Fruit fly (Drosophila melanogaster) whole organism, prepupa: ENCODE measurements around the gene ash2.
A peak's percentile ranks its signal among the peaks of the same experiment; 100 is the strongest.

ENCODE experiments used
- CG11762 ChIP-seq: fragments of 200-800 bp; sonication (Bioruptor generic); optimal IDR thresholded peaks from 3 replicates; lab custom pipeline; 2016; ENCODE audit warnings: missing biosample characterization, missing genetic modification characterization; ENCODE audit not compliant: insufficient read depth
- CG11902 ChIP-seq: fragments of 200-800 bp; sonication (Bioruptor generic); optimal IDR thresholded peaks from 3 replicates; lab custom pipeline; 2016; ENCODE audit warnings: missing biosample characterization, missing genetic modification characterization
- CG1621 ChIP-seq: fragments of 200-800 bp; sonication (Bioruptor generic); optimal IDR thresholded peaks from 3 replicates; lab custom pipeline; 2018; ENCODE audit warnings: missing biosample characterization, mild to moderate bottlenecking, missing genetic modification characterization
- CG31627 ChIP-seq: fragments of 200-800 bp; sonication (Bioruptor generic); optimal IDR thresholded peaks from 3 replicates; lab custom pipeline; 2016; ENCODE audit warnings: missing biosample characterization, missing genetic modification characterization
- CG32006 ChIP-seq: fragments of 200-800 bp; sonication (Bioruptor generic); optimal IDR thresholded peaks from 3 replicates; lab custom pipeline; 2017; ENCODE audit warnings: missing biosample characterization, mild to moderate bottlenecking, missing genetic modification characterization
- CG6163 ChIP-seq: fragments of 200-800 bp; sonication (Bioruptor generic); IDR thresholded peaks from 3 replicates; pipeline ENCODE4 v1.3.6; 2022; ENCODE audit warnings: missing biosample characterization, missing genetic modification characterization
- CG7368 ChIP-seq: fragments of 200-800 bp; sonication (Bioruptor generic); optimal IDR thresholded peaks from 3 replicates; lab custom pipeline; 2016; ENCODE audit warnings: missing biosample characterization, missing genetic modification characterization
- CG8119 ChIP-seq: fragments of 200-800 bp; sonication (Bioruptor generic); IDR thresholded peaks from 3 replicates; pipeline ENCODE4 v1.3.6; 2022; ENCODE audit warnings: missing biosample characterization, missing genetic modification characterization
- CG8632 ChIP-seq: fragments of 200-800 bp; sonication (Bioruptor generic); optimal IDR thresholded peaks from 3 replicates; lab custom pipeline; 2016; ENCODE audit warnings: missing biosample characterization, missing genetic modification characterization
- Eip78C ChIP-seq: fragments of 200-800 bp; sonication (Bioruptor generic); peaks from one replicate; lab custom pipeline; 2016; ENCODE audit warnings: missing biosample characterization, missing genetic modification characterization
- Eip93F ChIP-seq: fragments of 200-800 bp; sonication (Bioruptor generic); optimal IDR thresholded peaks from 2 replicates; lab custom pipeline; 2016; ENCODE audit warnings: missing biosample characterization, mild to moderate bottlenecking, missing genetic modification characterization
- Ets21C ChIP-seq: fragments of 200-800 bp; sonication (Bioruptor generic); optimal IDR thresholded peaks from 3 replicates; lab custom pipeline; 2016; ENCODE audit warnings: missing biosample characterization, missing genetic modification characterization
- Lpt ChIP-seq: fragments of 200-800 bp; sonication (Bioruptor generic); optimal IDR thresholded peaks from 3 replicates; lab custom pipeline; 2016; ENCODE audit warnings: missing biosample characterization, missing genetic modification characterization
- Smox ChIP-seq: fragments of 200-800 bp; sonication (Bioruptor generic); optimal IDR thresholded peaks from 3 replicates; lab custom pipeline; 2016; ENCODE audit warnings: missing biosample characterization, missing genetic modification characterization
- Sox14 ChIP-seq: fragments of 200-800 bp; sonication (Bioruptor generic); optimal IDR thresholded peaks from 3 replicates; lab custom pipeline; 2016; ENCODE audit warnings: missing biosample characterization, missing genetic modification characterization
- achi ChIP-seq: fragments of 200-800 bp; sonication (Bioruptor generic); optimal IDR thresholded peaks from 3 replicates; lab custom pipeline; 2016; ENCODE audit warnings: missing biosample characterization, missing genetic modification characterization
- cyc ChIP-seq: fragments of 200-800 bp; sonication (Bioruptor generic); optimal IDR thresholded peaks from 3 replicates; lab custom pipeline; 2016; ENCODE audit warnings: missing biosample characterization, missing genetic modification characterization
- dac ChIP-seq: fragments of 200-800 bp; sonication (Bioruptor generic); optimal IDR thresholded peaks from 2 replicates; lab custom pipeline; 2017; ENCODE audit warnings: missing biosample characterization, mild to moderate bottlenecking, missing genetic modification characterization
- fd59A ChIP-seq: fragments of 200-800 bp; sonication (Bioruptor generic); optimal IDR thresholded peaks from 2 replicates; lab custom pipeline; 2017; ENCODE audit warnings: missing biosample characterization, mild to moderate bottlenecking, missing genetic modification characterization, missing genetic modification reagents
- fd85E ChIP-seq: fragments of 200-800 bp; sonication (Bioruptor generic); optimal IDR thresholded peaks from 3 replicates; lab custom pipeline; 2016; ENCODE audit warnings: missing biosample characterization, missing genetic modification characterization
- fkh ChIP-seq: fragments of 200-800 bp; sonication (Bioruptor generic); optimal IDR thresholded peaks from 3 replicates; lab custom pipeline; 2017; ENCODE audit warnings: missing biosample characterization, mild to moderate bottlenecking, missing genetic modification characterization, moderate library complexity
- lz ChIP-seq: fragments of 200-800 bp; sonication (Bioruptor generic); optimal IDR thresholded peaks from 3 replicates; lab custom pipeline; 2016; ENCODE audit warnings: missing biosample characterization, missing genetic modification characterization
- net ChIP-seq: fragments of 200-800 bp; sonication (Bioruptor generic); optimal IDR thresholded peaks from 3 replicates; lab custom pipeline; 2016; ENCODE audit warnings: missing biosample characterization, missing genetic modification characterization
- spab ChIP-seq: fragments of 200-800 bp; sonication (Bioruptor generic); optimal IDR thresholded peaks from 2 replicates; lab custom pipeline; 2017; ENCODE audit warnings: missing biosample characterization, mild to moderate bottlenecking, missing genetic modification characterization, missing genetic modification reagents
- topi ChIP-seq: fragments of 200-800 bp; sonication (Bioruptor generic); optimal IDR thresholded peaks from 3 replicates; lab custom pipeline; 2016; ENCODE audit warnings: missing biosample characterization, missing genetic modification characterization

Gene ash2

DNA sequence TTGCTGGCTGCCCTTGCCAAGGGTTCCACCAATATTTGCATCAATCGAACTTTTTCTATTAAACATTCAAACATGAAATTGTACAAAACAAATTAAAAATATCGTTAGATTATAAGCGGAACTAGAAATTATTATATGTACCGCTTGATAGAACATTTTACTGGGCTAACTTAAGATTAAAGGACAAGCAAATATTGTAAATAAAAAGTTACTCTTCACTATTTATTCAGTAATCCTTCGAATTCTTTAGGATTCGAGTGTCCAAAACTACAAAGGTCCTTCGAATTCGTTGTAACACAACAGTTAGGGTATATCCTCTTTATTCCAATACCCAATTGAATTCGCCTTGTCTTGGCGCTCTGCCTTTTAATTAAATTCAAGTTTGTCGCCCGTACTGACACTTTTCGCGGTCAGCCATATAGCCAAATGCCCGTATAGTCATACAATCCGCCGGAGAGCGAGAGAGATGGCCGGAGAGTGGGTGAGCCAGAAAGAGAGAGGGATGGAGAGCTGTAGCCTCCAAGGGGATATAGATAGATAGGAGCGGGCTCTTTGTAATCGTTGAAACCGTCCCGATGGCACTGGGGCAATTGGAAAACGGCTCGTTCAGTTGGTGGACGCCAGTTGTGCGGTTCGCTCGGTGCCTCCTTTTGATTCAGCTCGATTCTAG, 17.7 kb downstream of the ash2 start:
- TF ChIP-seq CG11902 (GFP tag; lab: Kevin White, UChicago) (no peak), CG32006 (GFP tag; lab: Kevin White, UChicago) (peak; percentile 18)

DNA sequence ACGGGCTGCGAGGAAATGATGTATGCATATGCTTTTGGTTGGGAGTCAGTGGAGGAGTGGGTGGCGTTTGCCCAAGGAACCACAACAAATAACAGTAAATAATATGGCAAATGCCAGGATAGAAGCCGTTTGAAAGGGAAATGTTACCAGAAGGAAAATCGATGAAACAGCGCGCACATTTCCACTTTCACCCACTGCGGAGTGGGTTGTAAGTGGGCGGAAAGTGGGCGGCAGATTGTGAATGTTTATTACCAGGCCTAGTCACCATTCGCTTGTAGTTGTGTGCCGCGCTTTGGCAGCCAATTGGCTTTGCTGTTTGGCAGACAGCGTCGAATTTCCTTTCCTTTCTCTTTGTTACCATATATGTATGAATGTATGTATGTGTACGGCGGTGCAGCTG, 21.7 kb downstream of the ash2 start:
- TF ChIP-seq Sox14 (no peak), CG1621 (tag; lab: Kevin White, UChicago) (no peak), Ets21C (GFP tag; lab: Kevin White, UChicago) (no peak), net (GFP tag; lab: Kevin White, UChicago) (no peak), cyc (GFP tag; lab: Kevin White, UChicago) (no peak), CG8632 (GFP tag; lab: Kevin White, UChicago) (no peak), Lpt (GFP tag; lab: Kevin White, UChicago) (no peak), achi (no peak), Eip78C (GFP tag; lab: Kevin White, UChicago) (no peak)

DNA sequence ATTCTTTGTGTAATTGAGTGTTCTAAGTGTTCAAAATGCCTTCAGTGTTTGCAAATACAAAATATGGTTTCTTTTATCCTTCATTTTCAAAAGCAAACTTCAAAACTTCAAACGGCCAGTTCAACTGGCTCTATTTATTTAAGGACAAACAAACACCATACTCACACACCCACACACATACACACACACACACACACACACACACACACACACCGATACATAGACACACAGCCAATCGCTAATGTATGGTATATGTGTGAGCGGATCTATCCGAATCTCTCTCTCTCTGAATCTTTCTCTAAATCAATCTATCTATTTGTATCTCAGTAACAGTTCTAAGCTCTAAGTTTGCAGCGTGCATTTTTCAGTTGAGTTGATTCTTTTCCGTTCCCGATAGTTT, 42.9 kb downstream of the ash2 start:
- TF ChIP-seq fd85E (no peak), fd59A (no peak), spab (no peak), lz (GFP tag; lab: Kevin White, UChicago) (no peak), topi (GFP tag; lab: Kevin White, UChicago) (no peak)
- TF ChIP-seq, all 60 proteins: peak for 0

DNA sequence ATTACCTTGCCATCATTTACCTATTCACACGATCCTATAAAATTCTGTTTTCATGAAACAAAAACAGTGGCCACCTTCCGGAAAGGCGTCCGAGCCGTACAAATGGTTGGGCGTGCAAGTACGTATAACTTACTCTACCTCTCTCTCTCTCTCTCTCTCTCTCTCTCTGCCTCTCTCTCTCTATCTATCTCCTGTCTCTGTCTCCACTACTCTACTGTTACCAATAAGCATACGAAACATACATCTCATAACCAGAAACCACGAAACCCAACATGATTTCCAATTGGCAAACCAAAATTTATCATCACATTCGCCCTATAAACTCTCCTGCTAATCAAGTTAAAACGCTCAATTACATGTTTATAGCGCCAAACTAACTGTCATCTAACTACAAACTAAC, 49.4 kb downstream of the ash2 start:
- TF ChIP-seq Smox (GFP tag; lab: Kevin White, UChicago) (no peak), CG1621 (tag; lab: Kevin White, UChicago) (no peak), Eip93F (GFP tag; lab: Kevin White, UChicago) (no peak), CG6163 (GFP tag; lab: Robert Waterston, UW) (no peak), CG11762 (GFP tag; lab: Kevin White, UChicago) (no peak), CG31627 (GFP tag; lab: Kevin White, UChicago) (no peak), CG8119 (GFP tag; lab: Robert Waterston, UW) (no peak), dac (no peak), CG7368 (no peak), fkh (GFP tag; lab: Kevin White, UChicago) (no peak)
